Worm (Caenorhabditis elegans): Measurements from ENCODE around the gene spdl-1.

DNA sequence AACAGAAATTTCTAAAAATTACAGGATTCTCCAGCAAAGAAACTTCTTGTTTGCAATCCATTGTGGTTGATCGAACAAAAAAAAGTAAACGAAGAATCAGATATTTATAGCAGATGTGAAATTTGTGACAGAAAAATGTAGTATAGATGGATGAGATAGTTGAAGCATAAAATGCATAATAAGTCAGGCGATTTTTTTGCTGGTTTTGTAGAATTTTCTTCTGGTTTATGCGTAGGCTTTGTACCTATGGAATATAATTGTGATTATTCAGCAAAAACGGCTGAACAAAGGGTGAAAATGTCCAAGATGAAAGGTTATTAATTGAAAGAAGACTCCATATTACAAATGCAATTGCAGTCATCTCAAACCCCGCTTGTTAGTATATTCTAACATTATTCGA, 15.9 kb upstream of the spdl-1 start, which contains the start of gene srh-39:
- TF ChIP-seq unc-42 (tag; optimal IDR thresholded peaks at IDR 0.05) = no peak
- TF ChIP-seq fkh-6 (tag; optimal IDR thresholded peaks at IDR 0.05) = no peak
